Worm (Caenorhabditis elegans): Measurements from ENCODE around the gene srh-269.

srh-269 gene

ce11 chrV:16595140-16595791 lies 3.4 kb upstream of the srh-269 start, which contains the start of gene cpl-1:
Gene cpl-1 (minus strand): TSS chrV:16595346.
- TF ChIP-seq ZK546.5 (tag; optimal IDR thresholded peaks at IDR 0.05) (no peak), Y55F3AM.14 (GFP tag; optimal IDR thresholded peaks at IDR 0.05) (no peak), nhr-21 (tag; optimal IDR thresholded peaks at IDR 0.05) (no peak), sma-9 (GFP tag; optimal IDR thresholded peaks at IDR 0.05) (peak; percentile 38), sma-9 (tag; optimal IDR thresholded peaks at IDR 0.05) (no peak), sma-3 (GFP tag; optimal IDR thresholded peaks at IDR 0.05) (no peak), elt-3 (tag; optimal IDR thresholded peaks at IDR 0.05) (no peak), lsy-2 (tag; optimal IDR thresholded peaks at IDR 0.05) (peak in 1 of 2 experiments; percentile 37), aly-2 (tag; optimal IDR thresholded peaks at IDR 0.05) (no peak), ztf-4 (tag; optimal IDR thresholded peaks at IDR 0.05) (no peak), peb-1 (tag; optimal IDR thresholded peaks at IDR 0.05) (no peak), fos-1 (tag; optimal IDR thresholded peaks at IDR 0.05) (peak; percentile 56), ceh-82 (tag; optimal IDR thresholded peaks at IDR 0.05) (no peak), ama-1 (optimal IDR thresholded peaks at IDR 0.05) (peak; percentile 70), alr-1 (tag; optimal IDR thresholded peaks at IDR 0.05) (no peak), crh-2 (tag; optimal IDR thresholded peaks at IDR 0.05) (peak; percentile 20), blmp-1 (tag; optimal IDR thresholded peaks at IDR 0.05; ENCODE audit: insufficient read depth) (peak; percentile 9), nhr-129 (tag; optimal IDR thresholded peaks at IDR 0.05) (peak; percentile 33), F13H6.1 (tag; optimal IDR thresholded peaks at IDR 0.05) (peak; percentile 25), nhr-77 (tag; optimal IDR thresholded peaks at IDR 0.05) (no peak), R02D3.7 (tag; optimal IDR thresholded peaks at IDR 0.05) (no peak)

ce11 chrV:16594514-16594913 lies 2.7 kb upstream of the srh-269 start:
- TF ChIP-seq nhr-25 (tag; optimal IDR thresholded peaks at IDR 0.05): no peak
- peak; percentile 50 for TF ChIP-seq nhr-129 (tag; optimal IDR thresholded peaks at IDR 0.05)
- no peak for TF ChIP-seq mbf-1 (tag; optimal IDR thresholded peaks at IDR 0.05)
- TF ChIP-seq fos-1 (tag; optimal IDR thresholded peaks at IDR 0.05): no peak
- peak; percentile 7 for TF ChIP-seq ztf-4 (tag; optimal IDR thresholded peaks at IDR 0.05)
- TF ChIP-seq nhr-11 (tag; optimal IDR thresholded peaks at IDR 0.05): no peak
- peak; percentile 11 for TF ChIP-seq C34F6.9 (tag; optimal IDR thresholded peaks at IDR 0.05)
- TF ChIP-seq elt-3 (tag; optimal IDR thresholded peaks at IDR 0.05): no peak
- TF ChIP-seq sma-9 (GFP tag; optimal IDR thresholded peaks at IDR 0.05): peak; percentile 14
- TF ChIP-seq sma-9 (tag; optimal IDR thresholded peaks at IDR 0.05): no peak

- TF ChIP-seq ama-1 (optimal IDR thresholded peaks at IDR 0.05): no peak
- no peak for TF ChIP-seq nhr-21 (tag; optimal IDR thresholded peaks at IDR 0.05)
- TF ChIP-seq peb-1 (tag; optimal IDR thresholded peaks at IDR 0.05): no peak
- TF ChIP-seq ceh-82 (tag; optimal IDR thresholded peaks at IDR 0.05): no peak
- no peak for TF ChIP-seq snpc-4 (tag; optimal IDR thresholded peaks at IDR 0.05)
- no peak for TF ChIP-seq unc-62 (GFP tag; optimal IDR thresholded peaks at IDR 0.05)
- TF ChIP-seq C34F6.9 (tag; optimal IDR thresholded peaks at IDR 0.05): no peak
- no peak for TF ChIP-seq nhr-237 (tag; optimal IDR thresholded peaks at IDR 0.05)
- TF ChIP-seq nhr-6 (tag; optimal IDR thresholded peaks at IDR 0.05): no peak
- TF ChIP-seq nhr-23 (tag; optimal IDR thresholded peaks at IDR 0.05): no peak
- TF ChIP-seq mbf-1 (tag; optimal IDR thresholded peaks at IDR 0.05): no peak
- TF ChIP-seq zag-1 (tag; optimal IDR thresholded peaks at IDR 0.05): no peak
- TF ChIP-seq mab-5 (tag; optimal IDR thresholded peaks at IDR 0.05): no peak
- no peak for TF ChIP-seq skn-1 (tag; optimal IDR thresholded peaks at IDR 0.05)
- TF ChIP-seq ztf-11 (tag; optimal IDR thresholded peaks at IDR 0.05): no peak
- TF ChIP-seq nhr-12 (tag; optimal IDR thresholded peaks at IDR 0.05): no peak
- no peak for TF ChIP-seq R02D3.7 (tag; optimal IDR thresholded peaks at IDR 0.05)
- no peak for TF ChIP-seq ztf-1 (GFP tag; conservative IDR thresholded peaks at IDR 0.05)
- no peak for TF ChIP-seq unc-39 (tag; optimal IDR thresholded peaks at IDR 0.05)
- TF ChIP-seq elt-3 (tag; optimal IDR thresholded peaks at IDR 0.05): no peak
Measured at ce11 chrV:16593792-16594059, 1.9 kb upstream of the srh-269 start.

ce11 chrV:16592947-16593791 lies 1.3 kb upstream of the srh-269 start:
- TF ChIP-seq fos-1 (tag; optimal IDR thresholded peaks at IDR 0.05): peak; percentile 43
- TF ChIP-seq ama-1 (optimal IDR thresholded peaks at IDR 0.05): peak; percentile 26
- peak; percentile 31 for TF ChIP-seq Y55F3AM.14 (GFP tag; optimal IDR thresholded peaks at IDR 0.05)
- TF ChIP-seq gmeb-1 (tag; optimal IDR thresholded peaks at IDR 0.05): peak; percentile 47
- TF ChIP-seq crh-2 (tag; optimal IDR thresholded peaks at IDR 0.05): peak; percentile 34
- peak; percentile 41 for TF ChIP-seq sma-9 (GFP tag; optimal IDR thresholded peaks at IDR 0.05)
- no peak for TF ChIP-seq sma-9 (tag; optimal IDR thresholded peaks at IDR 0.05)
- no peak for TF ChIP-seq ceh-16 (tag; optimal IDR thresholded peaks at IDR 0.05)
- TF ChIP-seq nhr-237 (tag; optimal IDR thresholded peaks at IDR 0.05): no peak
- no peak for TF ChIP-seq nhr-23 (tag; optimal IDR thresholded peaks at IDR 0.05)

Measured in whole organism, L2 larva.